Fruit fly (Drosophila melanogaster): ENCODE measurements around the gene CG4045.

CG4045 gene

dm6 chrX:2080367-2080927 lies 4.7 kb upstream of the CG4045 start, which contains the start of the genes CG16903 and Unc-76 (continued):
- TF ChIP-seq hkb (optimal IDR thresholded peaks at IDR 0.05) (peak; percentile 61), hkb (GFP tag; IDR thresholded peaks at IDR 0.05) (peak; percentile 65), pita (GFP tag; optimal IDR thresholded peaks at IDR 0.05) (peak; percentile 95), CG6813 (GFP tag; optimal IDR thresholded peaks at IDR 0.05) (peak; percentile 13), CG2678 (tag; optimal IDR thresholded peaks at IDR 0.05) (peak; percentile 41), CG3995 (GFP tag; optimal IDR thresholded peaks at IDR 0.05) (peak; percentile 32), Nf-YB (GFP tag; optimal IDR thresholded peaks at IDR 0.05) (peak; percentile 27), CG8290 (GFP tag; optimal IDR thresholded peaks at IDR 0.05) (peak; percentile 54), CG8290 (tag; optimal IDR thresholded peaks at IDR 0.05) (peak in 1 of 2 experiments; percentile 82), E2f2 (GFP tag; IDR thresholded peaks at IDR 0.05) (peak; percentile 69), CG7745 (tag; optimal IDR thresholded peaks at IDR 0.05) (no peak), Side (GFP tag; optimal IDR thresholded peaks at IDR 0.05) (no peak), CG17361 (GFP tag; IDR thresholded peaks at IDR 0.05) (peak; percentile 31; the same call in 1 of the 3 replicates), gsb-n (tag; optimal IDR thresholded peaks at IDR 0.05) (peak; percentile 72), ci (GFP tag; IDR thresholded peaks at IDR 0.05) (peak; percentile 74), exex (tag; optimal IDR thresholded peaks at IDR 0.05) (peak; percentile 21), wek (GFP tag; optimal IDR thresholded peaks at IDR 0.05) (peak; percentile 60), CG8924 (tag; optimal IDR thresholded peaks at IDR 0.05) (peak; percentile 78), ftz-f1 (GFP tag; optimal IDR thresholded peaks at IDR 0.05) (peak; percentile 70), CG15011 (GFP tag; optimal IDR thresholded peaks at IDR 0.05) (no peak), CG7556 (GFP tag; optimal IDR thresholded peaks at IDR 0.05) (peak; percentile 24), fd102C (GFP tag; optimal IDR thresholded peaks at IDR 0.05) (no peak), CG11247 (GFP tag; IDR thresholded peaks at IDR 0.05) (no peak), CG31441 (GFP tag; IDR thresholded peaks at IDR 0.05) (peak; percentile 37), CG18764 (GFP tag; optimal IDR thresholded peaks at IDR 0.05) (no peak), ERR (GFP tag; optimal IDR thresholded peaks at IDR 0.05) (no peak), seq (GFP tag; IDR thresholded peaks at IDR 0.05) (peak; percentile 62; the same call in 1 of the 2 replicates), dpn (GFP tag; optimal IDR thresholded peaks at IDR 0.05) (peak; percentile 7 to 35), NC2β (GFP tag; optimal IDR thresholded peaks at IDR 0.05) (peak; percentile 41), MTF-1 (GFP tag; optimal IDR thresholded peaks at IDR 0.05; ENCODE audit: borderline replicate concordance) (peak; percentile 59), chif (GFP tag; optimal IDR thresholded peaks at IDR 0.05) (peak; percentile 16 to 33), CG6854 (GFP tag; optimal IDR thresholded peaks at IDR 0.05) (peak; percentile 31), ac (GFP tag; optimal IDR thresholded peaks at IDR 0.05) (no peak), CG7271 (tag; optimal IDR thresholded peaks at IDR 0.05) (peak; percentile 20), CG11696 (GFP tag; IDR thresholded peaks at IDR 0.05) (no peak), Spps (tag; optimal IDR thresholded peaks at IDR 0.05) (peak; percentile 17), vvl (GFP tag; IDR thresholded peaks at IDR 0.05) (peak; percentile 60; the same call in 1 of the 2 replicates), CG12659 (GFP tag; optimal IDR thresholded peaks at IDR 0.05) (peak; percentile 91), so (GFP tag; IDR thresholded peaks at IDR 0.05) (peak; percentile 26; the same call in 1 of the 3 replicates), CG13775 (GFP tag; optimal IDR thresholded peaks at IDR 0.05) (peak; percentile 52), CG16863 (GFP tag; optimal IDR thresholded peaks at IDR 0.05) (no peak), mld (GFP tag; IDR thresholded peaks at IDR 0.05; ENCODE audit: partially characterized antibody) (no peak), jumu (GFP tag; optimal IDR thresholded peaks at IDR 0.05) (peak; percentile 14), Rfx (GFP tag; IDR thresholded peaks at IDR 0.05) (peak; percentile 47), CG4328 (GFP tag; optimal IDR thresholded peaks at IDR 0.05) (no peak), CG18619 (GFP tag; optimal IDR thresholded peaks at IDR 0.05) (no peak), Eip74EF (GFP tag; optimal IDR thresholded peaks at IDR 0.05) (peak in 1 of 2 experiments; percentile 61), CG10147 (GFP tag; optimal IDR thresholded peaks at IDR 0.05) (peak; percentile 9), E2f1 (GFP tag; IDR thresholded peaks at IDR 0.05) (no peak), Hmr (GFP tag; optimal IDR thresholded peaks at IDR 0.05) (peak; percentile 89)

Measured in whole organism, embryonic.